Fruit fly (Drosophila melanogaster): Measurements from ENCODE around the gene MED30.

DNA sequence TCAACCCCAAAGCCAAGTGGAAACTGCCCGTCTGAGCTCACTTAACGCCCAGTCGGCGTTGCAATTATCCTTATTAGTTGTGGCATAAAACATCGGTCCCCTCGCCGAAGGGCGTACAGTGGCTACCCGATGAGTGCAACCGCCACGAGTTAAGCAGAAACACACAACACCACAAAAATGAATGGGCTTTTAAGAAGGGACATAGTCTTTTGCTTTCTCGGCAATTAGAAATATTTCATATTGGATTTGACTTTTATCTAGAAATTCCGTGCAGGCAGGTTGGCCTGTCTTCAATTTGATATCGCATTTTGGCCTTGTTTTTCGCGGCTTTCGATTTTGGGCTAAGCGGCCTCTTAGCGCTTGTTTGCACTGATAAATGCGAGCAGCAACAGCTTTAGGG, 10.0 kb upstream of the MED30 start:
- no peak for TF ChIP-seq CG8478 (optimal IDR thresholded peaks at IDR 0.05)
- no peak for TF ChIP-seq CTCF (optimal IDR thresholded peaks at IDR 0.05)
